Fruit fly (Drosophila melanogaster): Measurements from ENCODE around the gene AIF.

dm6 chr2L:2163568-2163953, 12.0 kb downstream of the AIF start:
- TF ChIP-seq Atf6 (GFP tag; IDR thresholded peaks at IDR 0.05) (peak; percentile 84), trh (GFP tag; optimal IDR thresholded peaks at IDR 0.05) (peak; percentile 42), Dek (tag; optimal IDR thresholded peaks at IDR 0.05) (peak; percentile 59), Hr51 (GFP tag; optimal IDR thresholded peaks at IDR 0.05) (peak; percentile 78 to 92), CG7271 (tag; optimal IDR thresholded peaks at IDR 0.05) (peak; percentile 53), CG5245 (GFP tag; optimal IDR thresholded peaks at IDR 0.05) (peak; percentile 79), CG32532 (GFP tag; IDR thresholded peaks at IDR 0.05) (peak; percentile 90), sens (GFP tag) (peak; percentile 100), CG7745 (tag; optimal IDR thresholded peaks at IDR 0.05) (peak; percentile 41)
